Worm (Caenorhabditis elegans): ENCODE results near the gene Y39H10A.1.
A peak's percentile ranks its signal among the peaks of the same experiment; 100 is the strongest.

Gene Y39H10A.1

DNA sequence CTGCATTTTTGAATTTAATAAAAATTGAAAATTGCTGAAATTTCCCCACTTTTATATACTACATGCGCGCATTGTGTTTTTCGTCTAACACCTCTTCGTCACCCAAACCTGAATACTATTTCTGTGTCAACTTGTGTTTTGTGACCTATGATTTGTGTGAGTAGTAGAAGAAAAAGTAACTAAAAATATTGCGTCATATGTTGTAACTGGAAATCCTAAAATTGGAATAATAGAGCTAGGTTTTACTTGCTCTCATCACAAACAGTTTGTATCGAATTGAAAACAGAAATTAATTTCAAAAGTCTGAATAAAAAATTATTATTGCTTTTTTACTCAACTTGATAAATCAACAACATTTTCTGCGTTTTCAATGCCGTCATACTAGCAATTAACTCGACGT is 38.5 kb downstream of the Y39H10A.1 start, which contains the start of gene R08F11.4:
R08F11.4 (minus strand) TSS at position 29 of the 400 bp plus-strand sequence.
- TF ChIP-seq pax-3 (tag; optimal IDR thresholded peaks at IDR 0.05), result no peak
- peak; percentile 26 for TF ChIP-seq nhr-71 (tag; optimal IDR thresholded peaks at IDR 0.05)
- TF ChIP-seq nhr-90 (tag; optimal IDR thresholded peaks at IDR 0.05; ENCODE audit: poor library complexity), result peak; percentile 9
- TF ChIP-seq nhr-85 (tag), result peak; percentile 64
- peak; percentile 13 for TF ChIP-seq skn-1 (tag; optimal IDR thresholded peaks at IDR 0.05)
- TF ChIP-seq snu-23 (GFP tag; optimal IDR thresholded peaks at IDR 0.05), result peak; percentile 9
- no peak for TF ChIP-seq aha-1 (tag; optimal IDR thresholded peaks at IDR 0.05)
- TF ChIP-seq elt-2 (tag; optimal IDR thresholded peaks at IDR 0.05), result no peak
- no peak for TF ChIP-seq ceh-8 (GFP tag; optimal IDR thresholded peaks at IDR 0.05)
- TF ChIP-seq isw-1 (GFP tag; IDR thresholded peaks at IDR 0.05), result no peak
- no peak for TF ChIP-seq ama-1 (optimal IDR thresholded peaks at IDR 0.05)
- peak; percentile 31 for TF ChIP-seq nhr-20 (tag; optimal IDR thresholded peaks at IDR 0.05)
- no peak for TF ChIP-seq mdl-1 (tag; optimal IDR thresholded peaks at IDR 0.05)
- TF ChIP-seq lin-14 (GFP tag; optimal IDR thresholded peaks at IDR 0.05), result peak; percentile 29
- no peak for TF ChIP-seq unc-86 (tag; optimal IDR thresholded peaks at IDR 0.05)
- no peak for TF ChIP-seq xbp-1 (tag; optimal IDR thresholded peaks at IDR 0.05)
- no peak for TF ChIP-seq dsc-1 (tag; optimal IDR thresholded peaks at IDR 0.05)
- TF ChIP-seq ces-1 (GFP tag; optimal IDR thresholded peaks at IDR 0.05), result no peak
- no peak for TF ChIP-seq Y116A8C.19 (tag; optimal IDR thresholded peaks at IDR 0.05; ENCODE audit: borderline replicate concordance)

DNA sequence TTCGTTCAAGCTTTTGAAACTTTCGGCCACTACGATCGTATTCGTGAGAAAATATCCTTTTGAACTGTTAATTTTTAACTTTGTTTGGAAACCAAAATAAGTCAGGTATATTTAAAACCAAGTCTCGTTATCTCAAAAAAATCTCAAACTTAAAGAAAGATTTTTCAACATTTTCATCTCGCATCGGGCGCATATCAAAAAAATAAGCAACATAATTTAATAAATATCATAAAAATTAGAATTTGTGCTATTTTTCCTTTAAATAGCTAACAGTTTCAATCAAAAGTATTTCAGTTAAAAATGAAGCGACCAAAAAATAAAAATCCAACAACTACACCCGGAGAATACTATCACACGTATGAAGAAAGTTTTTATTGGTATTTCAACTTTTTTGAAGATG is 39.0 kb downstream of the Y39H10A.1 start, which contains the start of gene srw-7:
srw-7 (plus strand) TSS at position 301 of the 400 bp plus-strand sequence.
- TF ChIP-seq nhr-47 (tag; optimal IDR thresholded peaks at IDR 0.05) (no peak), snu-23 (GFP tag; optimal IDR thresholded peaks at IDR 0.05) (no peak), skn-1 (tag; optimal IDR thresholded peaks at IDR 0.05) (no peak), nhr-84 (tag; optimal IDR thresholded peaks at IDR 0.05) (no peak), hlh-4 (tag; optimal IDR thresholded peaks at IDR 0.05) (no peak), nhr-20 (tag; optimal IDR thresholded peaks at IDR 0.05) (no peak), mep-1 (tag; optimal IDR thresholded peaks at IDR 0.05) (no peak), hpl-2 (GFP tag; optimal IDR thresholded peaks at IDR 0.05) (no peak), Y116A8C.19 (tag; optimal IDR thresholded peaks at IDR 0.05; ENCODE audit: borderline replicate concordance) (no peak), sox-4 (tag; optimal IDR thresholded peaks at IDR 0.05) (no peak), isw-1 (GFP tag; IDR thresholded peaks at IDR 0.05) (no peak), elt-3 (tag; optimal IDR thresholded peaks at IDR 0.05) (no peak), aly-2 (tag; optimal IDR thresholded peaks at IDR 0.05) (no peak), unc-86 (tag; optimal IDR thresholded peaks at IDR 0.05) (no peak), ceh-90 (tag; optimal IDR thresholded peaks at IDR 0.05) (no peak), aha-1 (tag; optimal IDR thresholded peaks at IDR 0.05) (no peak), egl-13 (tag; optimal IDR thresholded peaks at IDR 0.05) (no peak)

DNA sequence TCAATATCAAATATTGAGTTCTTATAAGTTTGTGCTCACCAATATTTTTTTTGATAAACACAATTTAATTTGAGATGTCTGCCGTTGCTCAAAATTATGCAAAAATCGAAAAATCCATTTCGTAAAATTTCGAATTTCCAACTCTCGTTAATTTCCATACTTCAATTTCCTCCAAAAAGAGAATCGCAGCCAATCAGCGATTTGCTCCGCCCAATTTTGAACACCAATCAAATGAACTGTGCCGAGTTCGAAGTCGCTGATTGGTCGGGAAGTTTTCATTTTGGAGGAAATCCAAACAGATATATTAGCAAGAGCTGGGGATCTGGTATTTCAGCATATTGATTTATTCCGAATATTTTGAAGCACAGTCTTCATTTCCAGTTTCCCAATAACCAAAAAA is 40.8 kb downstream of the Y39H10A.1 start:
- no peak for TF ChIP-seq unc-62 (GFP tag; optimal IDR thresholded peaks at IDR 0.05)
- no peak for TF ChIP-seq pqm-1 (tag; optimal IDR thresholded peaks at IDR 0.05)
- TF ChIP-seq nhr-12 (tag; optimal IDR thresholded peaks at IDR 0.05), result no peak
- TF ChIP-seq lin-13 (GFP tag; optimal IDR thresholded peaks at IDR 0.05), result no peak
- TF ChIP-seq Y116A8C.19 (tag; optimal IDR thresholded peaks at IDR 0.05; ENCODE audit: borderline replicate concordance), result no peak
- no peak for TF ChIP-seq mef-2 (tag; optimal IDR thresholded peaks at IDR 0.05)
- no peak for TF ChIP-seq fkh-4 (tag; optimal IDR thresholded peaks at IDR 0.05; ENCODE audit: borderline replicate concordance)
- TF ChIP-seq nhr-90 (tag; optimal IDR thresholded peaks at IDR 0.05; ENCODE audit: poor library complexity), result no peak
- TF ChIP-seq jun-1 (tag; optimal IDR thresholded peaks at IDR 0.05), result no peak
- TF ChIP-seq elt-2 (tag; optimal IDR thresholded peaks at IDR 0.05), result no peak
- no peak for TF ChIP-seq sox-4 (tag; optimal IDR thresholded peaks at IDR 0.05)
- no peak for TF ChIP-seq rnt-1 (tag; optimal IDR thresholded peaks at IDR 0.05)
- no peak for TF ChIP-seq lir-3 (tag; optimal IDR thresholded peaks at IDR 0.05; ENCODE audit: poor library complexity)

Data from whole organism, L1 larva.